Worm (Caenorhabditis elegans) whole organism, L4 larva: Measurements from ENCODE around the gene srg-27.

Experiments
- R02D3.7 ChIP-seq: fragments of 150-350 bp; sonication (generic microtip); optimal IDR thresholded peaks from 3 replicates; lab custom pipeline; 2014; ENCODE audit warnings: missing biosample characterization, missing genetic modification characterization
- arid-1 ChIP-seq: fragments of 200-800 bp; sonication (Bioruptor generic); conservative IDR thresholded peaks from 2 replicates; pipeline ENCODE4 v1.3.6; 2022; ENCODE audit warnings: missing genetic modification reagents, missing genetic modification characterization, missing compliant biosample characterization
- fos-1 ChIP-seq: fragments of 150-350 bp; optimal IDR thresholded peaks from 2 replicates; lab custom pipeline; 2014; ENCODE audit warnings: missing biosample characterization, missing genetic modification characterization
- nhr-102 ChIP-seq: sonication (generic microtip); optimal IDR thresholded peaks from 2 replicates; lab custom pipeline; 2016; ENCODE audit warnings: mild to moderate bottlenecking, missing genetic modification characterization, moderate library complexity, missing compliant biosample characterization
- unc-62 ChIP-seq, 3 experiments: fragments of 150-350 bp in 1 of 3; sonication (generic microtip); optimal IDR thresholded peaks in 2 of 3; peaks in 1 of 3; 1 replicate in 1 of 3; 2 replicates in 2 of 3; lab custom pipeline; 2014 to 2017; ENCODE audit warnings: missing biosample characterization in 3 of 3, missing genetic modification characterization in 3 of 3, missing genetic modification reagents in 3 of 3, missing genotype in 1 of 3

DNA sequence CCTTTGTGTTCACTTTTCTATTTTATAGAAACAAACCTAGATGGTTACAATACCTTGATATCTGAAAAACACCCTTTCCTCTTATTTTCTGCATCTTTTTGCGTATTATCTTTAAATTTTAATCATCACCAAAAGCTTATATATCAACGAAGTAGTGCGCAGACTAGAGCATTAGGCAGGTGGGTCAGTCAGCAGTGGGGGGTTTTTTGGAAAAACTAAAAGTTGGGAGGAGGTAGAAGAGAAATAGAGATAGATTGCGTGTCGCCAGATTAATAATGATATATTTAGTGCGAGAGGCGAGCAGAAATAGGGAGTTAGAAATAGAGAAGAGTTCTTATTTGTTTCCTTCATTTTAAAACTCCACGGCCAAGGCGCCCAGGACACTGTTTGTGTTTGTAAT lies 38.4 kb upstream of the srg-27 start:
- no peak for TF ChIP-seq arid-1 (GFP tag; lab: Robert Waterston, UW)
- TF ChIP-seq fos-1, result no peak
- TF ChIP-seq R02D3.7, result no peak
- TF ChIP-seq nhr-102, result no peak
- TF ChIP-seq unc-62 (GFP tag; optimal IDR thresholded peaks at IDR 0.05 in 1 of 2; lab: Kevin White, UChicago), result no peak
- TF ChIP-seq unc-62 (tag; optimal IDR thresholded peaks at IDR 0.05; lab: Kevin White, UChicago), result no peak
